Worm (Caenorhabditis elegans) whole organism, L1 larva: ENCODE results near the gene pgp-11.

ENCODE experiments used
- C34B4.2 ChIP-seq: sonication (generic microtip); optimal IDR thresholded peaks from 2 replicates; lab custom pipeline; 2017; ENCODE audit warnings: mild to moderate bottlenecking, missing genetic modification characterization, missing compliant biosample characterization
- F16B12.6 ChIP-seq: fragments of 150-350 bp; optimal IDR thresholded peaks from 2 replicates; lab custom pipeline; 2014; ENCODE audit warnings: missing biosample characterization, missing genetic modification characterization
- ceh-82 ChIP-seq, 3 experiments: fragments of 150-350 bp in 1 of 3; sonication (generic microtip) in 2 of 3; optimal IDR thresholded peaks; 2 replicates each; lab custom pipeline; 2014 to 2017; ENCODE audit warnings: missing biosample characterization in 3 of 3, missing genetic modification characterization in 3 of 3
- elt-2 ChIP-seq: sonication (generic microtip); optimal IDR thresholded peaks from 2 replicates; lab custom pipeline; 2016; ENCODE audit warnings: missing genetic modification characterization, mild to moderate bottlenecking, inconsistent platforms, missing compliant biosample characterization, missing genetic modification reagents
- fkh-10 ChIP-seq: sonication (generic microtip); optimal IDR thresholded peaks from 2 replicates; lab custom pipeline; 2017; ENCODE audit warnings: missing biosample characterization, missing genetic modification reagents, missing genetic modification characterization
- nhr-11 ChIP-seq: fragments of 150-350 bp; optimal IDR thresholded peaks from 2 replicates; lab custom pipeline; 2014; ENCODE audit warnings: missing biosample characterization, missing genetic modification characterization
- nhr-237 ChIP-seq: fragments of 150-350 bp; optimal IDR thresholded peaks from 2 replicates; lab custom pipeline; 2014; ENCODE audit warnings: missing biosample characterization, missing genetic modification characterization
- nhr-28 ChIP-seq: fragments of 150-350 bp; optimal IDR thresholded peaks from 2 replicates; lab custom pipeline; 2014; ENCODE audit warnings: missing biosample characterization, missing genetic modification characterization
- snpc-4 ChIP-seq: fragments of 150-350 bp; optimal IDR thresholded peaks from 2 replicates; lab custom pipeline; 2014; ENCODE audit warnings: missing biosample characterization, missing genetic modification characterization

- TF ChIP-seq elt-2 (tag; lab: Kevin White, UChicago) (no peak), fkh-10 (no peak), nhr-28 (no peak), nhr-237 (tag; lab: Kevin White, UChicago) (no peak), snpc-4 (tag; lab: Kevin White, UChicago) (no peak), ceh-82 (tag; optimal IDR thresholded peaks at IDR 0.05; lab: Kevin White, UChicago) (no peak), C34B4.2 (tag; lab: Kevin White, UChicago) (no peak), F16B12.6 (tag; lab: Kevin White, UChicago) (no peak), nhr-11 (tag; lab: Kevin White, UChicago) (no peak)
Observed at ce11 chrII:8015483-8015938, 11.5 kb upstream of the pgp-11 start.
